Worm (Caenorhabditis elegans) whole organism, late embryonic: Measurements from ENCODE around the gene acds-10.

ENCODE experiments used
- F13H6.1 ChIP-seq: sonication (generic microtip); optimal IDR thresholded peaks from 2 replicates; lab custom pipeline; 2016; ENCODE audit warnings: missing genetic modification characterization, missing compliant biosample characterization
- ceh-18 ChIP-seq: sonication (generic microtip); optimal IDR thresholded peaks from 2 replicates; lab custom pipeline; 2016; ENCODE audit warnings: missing genetic modification characterization, missing compliant biosample characterization
- ceh-31 ChIP-seq: sonication (generic microtip); optimal IDR thresholded peaks from 2 replicates; lab custom pipeline; 2016; ENCODE audit warnings: missing genetic modification characterization, missing compliant biosample characterization
- dve-1 ChIP-seq: sonication (generic microtip); optimal IDR thresholded peaks from 2 replicates; lab custom pipeline; 2017; ENCODE audit warnings: antibody characterized with exemption, mild to moderate bottlenecking, missing genetic modification characterization, missing compliant biosample characterization
- elt-2 ChIP-seq: sonication (generic microtip); optimal IDR thresholded peaks from 2 replicates; lab custom pipeline; 2016; ENCODE audit warnings: missing genetic modification reagents, missing genetic modification characterization, missing compliant biosample characterization
- fax-1 ChIP-seq: sonication (generic microtip); optimal IDR thresholded peaks from 2 replicates; lab custom pipeline; 2016; ENCODE audit warnings: missing genotype, missing genetic modification characterization, missing compliant biosample characterization
- hlh-30 ChIP-seq: sonication (generic microtip); optimal IDR thresholded peaks from 2 replicates; lab custom pipeline; 2017; ENCODE audit warnings: antibody characterized with exemption, missing genetic modification characterization, missing compliant biosample characterization; ENCODE audit not compliant: insufficient read depth
- madf-2 ChIP-seq: sonication (generic microtip); optimal IDR thresholded peaks from 2 replicates; lab custom pipeline; 2017; ENCODE audit warnings: missing genetic modification characterization, missing compliant biosample characterization
- pha-4 ChIP-seq: fragments of 150-350 bp; optimal IDR thresholded peaks from 2 replicates; lab custom pipeline; 2018; ENCODE audit warnings: missing biosample characterization, missing genetic modification reagents, missing genetic modification characterization
- pqm-1 ChIP-seq: sonication (generic microtip); optimal IDR thresholded peaks from 2 replicates; lab custom pipeline; 2016; ENCODE audit warnings: missing genetic modification characterization, missing compliant biosample characterization
- sox-4 ChIP-seq: sonication (generic microtip); optimal IDR thresholded peaks from 2 replicates; lab custom pipeline; 2017; ENCODE audit warnings: mild to moderate bottlenecking, missing genetic modification characterization, inconsistent platforms, missing compliant biosample characterization
- zip-5 ChIP-seq: sonication (generic microtip); optimal IDR thresholded peaks from 2 replicates; lab custom pipeline; 2016; ENCODE audit warnings: missing genetic modification characterization, missing compliant biosample characterization

DNA sequence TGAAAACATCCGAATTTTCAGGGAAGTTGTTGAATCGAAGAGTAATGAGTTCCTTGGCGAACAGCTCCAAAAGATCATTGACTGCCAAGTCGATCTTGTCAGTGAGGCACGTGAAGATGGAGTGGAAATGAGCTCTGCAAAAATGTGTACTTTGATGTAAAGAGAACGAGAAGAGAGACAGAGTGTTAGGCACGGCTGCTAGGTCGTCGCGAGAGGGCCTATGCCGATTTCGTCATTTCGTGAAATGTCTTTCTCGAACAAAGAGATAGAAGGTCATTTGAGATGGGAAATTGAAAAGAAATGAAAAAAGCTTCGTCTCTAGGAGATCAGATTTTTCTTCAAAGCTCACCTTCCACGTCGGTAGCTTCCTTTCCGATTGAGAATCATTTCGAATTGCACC lies 32.4 kb downstream of the acds-10 start:
- TF ChIP-seq ceh-31 (tag; lab: Kevin White, UChicago) (no peak), pqm-1 (tag; lab: Kevin White, UChicago) (no peak), hlh-30 (tag; lab: Kevin White, UChicago) (no peak), F13H6.1 (tag; lab: Kevin White, UChicago) (no peak), ceh-18 (no peak), madf-2 (tag; lab: Kevin White, UChicago) (no peak), fax-1 (tag; lab: Kevin White, UChicago) (no peak), dve-1 (tag; lab: Kevin White, UChicago) (no peak), elt-2 (no peak), zip-5 (tag; lab: Kevin White, UChicago) (no peak), sox-4 (tag; lab: Kevin White, UChicago) (no peak), pha-4 (tag; lab: Kevin White, UChicago) (no peak)
